Worm (Caenorhabditis elegans) whole organism, mixed stage, embryonic: Measurements from ENCODE around the gene srz-82.

Source experiments
- M03D4.4 ChIP-seq: sonication (generic microtip); optimal IDR thresholded peaks from 2 replicates; lab custom pipeline; 2017; ENCODE audit warnings: mild to moderate bottlenecking, missing genetic modification characterization, missing compliant biosample characterization
- bed-3 ChIP-seq: fragments of 200-800 bp; sonication (Bioruptor generic); optimal IDR thresholded peaks from 3 replicates; lab custom pipeline; 2018; ENCODE audit warnings: mild to moderate bottlenecking, missing genetic modification characterization, moderate library complexity, missing compliant biosample characterization
- blmp-1 ChIP-seq: fragments of 150-350 bp; optimal IDR thresholded peaks from 2 replicates; lab custom pipeline; 2014; ENCODE audit warnings: missing biosample characterization, missing genetic modification characterization
- ceh-39 ChIP-seq: fragments of 150-350 bp; optimal IDR thresholded peaks from 2 replicates; lab custom pipeline; 2014; ENCODE audit warnings: missing biosample characterization, missing genetic modification characterization
- ceh-43 ChIP-seq: fragments of 200-800 bp; sonication (Bioruptor generic); optimal IDR thresholded peaks from 2 replicates; lab custom pipeline; 2018; ENCODE audit warnings: mild to moderate bottlenecking, missing genetic modification characterization, moderate library complexity, missing compliant biosample characterization
- ceh-83 ChIP-seq: fragments of 200-800 bp; sonication (Bioruptor generic); optimal IDR thresholded peaks from 2 replicates; lab custom pipeline; 2018; ENCODE audit warnings: mild to moderate bottlenecking, missing genetic modification characterization, missing compliant biosample characterization
- cnd-1 ChIP-seq: fragments of 200-800 bp; sonication (Bioruptor generic); optimal IDR thresholded peaks from 2 replicates; lab custom pipeline; 2018; ENCODE audit warnings: mild to moderate bottlenecking, missing genetic modification characterization, missing compliant biosample characterization
- elt-1 ChIP-seq: sonication (generic microtip); optimal IDR thresholded peaks from 2 replicates; lab custom pipeline; 2017; ENCODE audit warnings: missing genetic modification characterization, mild to moderate bottlenecking, missing compliant biosample characterization, antibody characterized with exemption, moderate library complexity, borderline replicate concordance; ENCODE audit not compliant: insufficient read depth
- elt-3 ChIP-seq: fragments of 150-350 bp; optimal IDR thresholded peaks from 2 replicates; lab custom pipeline; 2014; ENCODE audit warnings: missing biosample characterization, missing genetic modification characterization
- flh-1 ChIP-seq: fragments of 200-800 bp; sonication (Bioruptor generic); optimal IDR thresholded peaks from 2 replicates; lab custom pipeline; 2018; ENCODE audit warnings: mild to moderate bottlenecking, missing genetic modification characterization, moderate library complexity, missing compliant biosample characterization
- ham-2 ChIP-seq: fragments of 200-800 bp; sonication (Bioruptor generic); optimal IDR thresholded peaks from 2 replicates; lab custom pipeline; 2018; ENCODE audit warnings: mild to moderate bottlenecking, missing genetic modification characterization, missing compliant biosample characterization
- lin-32 ChIP-seq: fragments of 200-800 bp; sonication (Bioruptor generic); optimal IDR thresholded peaks from 2 replicates; lab custom pipeline; 2018; ENCODE audit warnings: mild to moderate bottlenecking, missing genetic modification characterization, missing compliant biosample characterization
- lsy-2 ChIP-seq: fragments of 150-350 bp; optimal IDR thresholded peaks from 2 replicates; lab custom pipeline; 2014; ENCODE audit warnings: missing biosample characterization, missing genetic modification characterization
- mab-5 ChIP-seq: fragments of 150-350 bp; optimal IDR thresholded peaks from 2 replicates; lab custom pipeline; 2014; ENCODE audit warnings: missing biosample characterization, missing genetic modification characterization
- mep-1 ChIP-seq: fragments of 150-350 bp; optimal IDR thresholded peaks from 2 replicates; lab custom pipeline; 2017; ENCODE audit warnings: missing biosample characterization, missing genetic modification reagents, missing genetic modification characterization, inconsistent platforms
- mls-2 ChIP-seq: sonication (generic microtip); optimal IDR thresholded peaks from 2 replicates; lab custom pipeline; 2016; ENCODE audit warnings: mild to moderate bottlenecking, missing genetic modification characterization, moderate library complexity, missing compliant biosample characterization
- nhr-12 ChIP-seq: fragments of 150-350 bp; optimal IDR thresholded peaks from 2 replicates; lab custom pipeline; 2014; ENCODE audit warnings: missing biosample characterization, missing genetic modification characterization
- nhr-2 ChIP-seq: fragments of 150-350 bp; optimal IDR thresholded peaks from 2 replicates; lab custom pipeline; 2014; ENCODE audit warnings: missing biosample characterization, missing genetic modification characterization
- nhr-237 ChIP-seq: fragments of 150-350 bp; optimal IDR thresholded peaks from 2 replicates; lab custom pipeline; 2014; ENCODE audit warnings: missing biosample characterization, missing genetic modification characterization
- nhr-28 ChIP-seq: fragments of 150-350 bp; optimal IDR thresholded peaks from 2 replicates; lab custom pipeline; 2014; ENCODE audit warnings: missing biosample characterization, missing genetic modification characterization
- nhr-76 ChIP-seq: sonication (generic microtip); optimal IDR thresholded peaks from 2 replicates; lab custom pipeline; 2017; ENCODE audit warnings: missing biosample characterization, missing genetic modification characterization
- pha-4 ChIP-seq: fragments of 150-350 bp; optimal IDR thresholded peaks from 2 replicates; lab custom pipeline; 2018; ENCODE audit warnings: missing biosample characterization, missing genetic modification reagents, missing genetic modification characterization
- sem-2 ChIP-seq: fragments of 200-800 bp; sonication (Bioruptor generic); optimal IDR thresholded peaks from 2 replicates; lab custom pipeline; 2018; ENCODE audit warnings: mild to moderate bottlenecking, missing genetic modification characterization, missing compliant biosample characterization
- tbx-8 ChIP-seq: fragments of 200-800 bp; sonication (Bioruptor generic); optimal IDR thresholded peaks from 2 replicates; lab custom pipeline; 2018; ENCODE audit warnings: mild to moderate bottlenecking, missing genetic modification characterization, moderate library complexity, missing compliant biosample characterization
- unc-120 ChIP-seq: sonication (generic microtip); optimal IDR thresholded peaks from 2 replicates; lab custom pipeline; 2017; ENCODE audit warnings: missing genetic modification characterization, missing compliant biosample characterization; ENCODE audit not compliant: poor library complexity, severe bottlenecking
- unc-39 ChIP-seq: fragments of 150-350 bp; optimal IDR thresholded peaks from 2 replicates; lab custom pipeline; 2014; ENCODE audit warnings: missing biosample characterization, missing genetic modification characterization
- unc-62 ChIP-seq: fragments of 150-350 bp; optimal IDR thresholded peaks from 2 replicates; lab custom pipeline; 2014; ENCODE audit warnings: missing biosample characterization, missing genetic modification reagents, missing genetic modification characterization
- zip-8 ChIP-seq: fragments of 150-350 bp; optimal IDR thresholded peaks from 2 replicates; lab custom pipeline; 2014; ENCODE audit warnings: missing biosample characterization, missing genetic modification characterization
- ztf-11 ChIP-seq: fragments of 150-350 bp; optimal IDR thresholded peaks from 2 replicates; lab custom pipeline; 2014; ENCODE audit warnings: missing biosample characterization, missing genetic modification characterization

The srz-82 gene

DNA sequence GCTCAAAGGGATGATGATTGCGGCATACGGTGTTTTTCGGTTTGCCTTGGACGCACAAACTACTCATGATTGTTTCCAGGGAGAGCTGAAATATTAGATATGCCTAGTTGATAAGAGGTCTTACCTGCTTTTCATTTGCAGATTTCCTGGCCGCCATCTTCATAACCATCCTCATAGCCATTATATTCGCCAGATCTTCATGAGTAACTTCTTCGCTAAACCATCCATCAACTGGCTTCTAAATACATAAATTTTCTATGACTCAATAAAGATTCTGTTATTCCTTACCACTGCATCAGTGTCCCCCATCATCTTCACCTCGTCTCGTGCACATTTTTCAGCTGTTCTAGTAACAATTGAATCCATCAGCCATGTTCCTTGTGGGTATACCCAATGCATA, 40.2 kb upstream of the srz-82 start:
- TF ChIP-seq flh-1 (GFP tag; lab: Kevin White, UChicago), result no peak
- no peak for TF ChIP-seq blmp-1 (tag; lab: Kevin White, UChicago)
- no peak for TF ChIP-seq lsy-2 (tag; lab: Kevin White, UChicago)
- TF ChIP-seq nhr-12, result no peak
- TF ChIP-seq mab-5 (tag; lab: Kevin White, UChicago), result no peak
- TF ChIP-seq ceh-83 (GFP tag; lab: Kevin White, UChicago), result no peak
- TF ChIP-seq ceh-39, result no peak
- TF ChIP-seq, all 35 proteins: peak for 0

- TF ChIP-seq nhr-76 (tag; lab: Kevin White, UChicago), result no peak
- TF ChIP-seq elt-1, result no peak
- no peak for TF ChIP-seq ztf-11 (tag; lab: Kevin White, UChicago)
- TF ChIP-seq ham-2 (GFP tag; lab: Kevin White, UChicago), result no peak
- no peak for TF ChIP-seq flh-1 (GFP tag; lab: Kevin White, UChicago)
- no peak for TF ChIP-seq bed-3 (GFP tag; lab: Kevin White, UChicago)
- TF ChIP-seq mab-5 (tag; lab: Kevin White, UChicago), result no peak
- no peak for TF ChIP-seq ceh-39
- no peak for TF ChIP-seq mep-1 (tag; lab: Kevin White, UChicago)
- TF ChIP-seq elt-3 (tag; lab: Kevin White, UChicago), result no peak
- TF ChIP-seq pha-4 (tag; lab: Kevin White, UChicago), result no peak
- TF ChIP-seq ceh-83 (GFP tag; lab: Kevin White, UChicago), result no peak
- TF ChIP-seq unc-120 (tag; lab: Kevin White, UChicago), result no peak
- TF ChIP-seq cnd-1 (tag; lab: Kevin White, UChicago), result no peak
- no peak for TF ChIP-seq lin-32 (GFP tag; lab: Kevin White, UChicago)
- no peak for TF ChIP-seq nhr-2 (tag; lab: Kevin White, UChicago)
- TF ChIP-seq zip-8 (tag; lab: Kevin White, UChicago), result no peak
- TF ChIP-seq unc-62, result no peak
- no peak for TF ChIP-seq nhr-12
Measured at ce11 chrIV:3444101-3444500, 38.6 kb upstream of the srz-82 start, which contains the start of gene F09D12.2. Gene F09D12.2 (minus strand): TSS chrIV:3444201.

DNA sequence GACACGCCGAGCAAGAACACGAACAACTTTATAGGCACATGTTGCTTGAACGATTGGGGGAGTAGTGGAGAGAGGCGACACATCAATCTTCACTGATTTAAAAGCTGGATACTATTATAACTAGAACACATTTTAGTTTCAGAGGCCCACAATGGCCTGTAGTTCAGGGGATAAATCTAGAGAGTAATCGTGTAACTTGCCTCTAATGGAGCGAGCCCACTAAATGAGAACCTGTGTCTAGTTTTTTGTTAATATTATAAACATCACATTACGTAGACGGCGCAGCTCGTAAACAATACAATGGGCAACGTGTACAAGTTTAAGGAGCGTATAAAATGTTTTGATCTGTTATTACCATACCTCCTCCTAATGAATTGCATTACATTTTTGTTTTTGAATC, 38.1 kb upstream of the srz-82 start, which contains the start of gene F58E2.5:
Gene F58E2.5, plus strand, starts transcription at position 301 of the 400 bp plus-strand sequence.
- TF ChIP-seq nhr-28 (tag; lab: Kevin White, UChicago) (no peak), mep-1 (tag; lab: Kevin White, UChicago) (no peak), mls-2 (tag; lab: Kevin White, UChicago) (no peak), ceh-83 (GFP tag; lab: Kevin White, UChicago) (no peak), ham-2 (GFP tag; lab: Kevin White, UChicago) (no peak), pha-4 (tag; lab: Kevin White, UChicago) (no peak), ceh-43 (no peak), elt-1 (no peak), sem-2 (GFP tag; lab: Kevin White, UChicago) (no peak), nhr-76 (tag; lab: Kevin White, UChicago) (no peak), unc-62 (no peak)
- TF ChIP-seq, all 35 proteins: peak for 0

DNA sequence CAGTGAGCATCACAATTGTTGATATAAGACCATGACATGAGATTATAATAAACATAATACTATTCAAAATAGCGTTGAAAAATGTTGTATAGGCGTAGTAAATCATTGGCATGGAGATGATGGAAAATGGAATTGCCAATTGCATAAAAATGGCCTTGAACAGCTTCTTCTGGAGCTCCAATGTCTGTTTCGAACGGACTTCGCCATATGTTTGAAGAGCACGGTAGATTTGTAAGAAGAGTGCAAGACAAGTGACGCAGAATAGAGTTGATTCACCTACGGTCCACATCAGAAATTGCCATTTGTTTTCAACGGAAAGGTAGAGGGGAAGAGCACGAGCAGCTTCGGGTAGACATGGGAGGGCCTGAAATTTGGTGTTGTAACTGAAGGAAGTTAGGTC, 35.3 kb upstream of the srz-82 start:
- TF ChIP-seq ztf-11 (tag; lab: Kevin White, UChicago), result no peak
- no peak for TF ChIP-seq ceh-39
- TF ChIP-seq ceh-43, result no peak
- no peak for TF ChIP-seq lsy-2 (tag; lab: Kevin White, UChicago)
- no peak for TF ChIP-seq zip-8 (tag; lab: Kevin White, UChicago)
- no peak for TF ChIP-seq bed-3 (GFP tag; lab: Kevin White, UChicago)
- no peak for TF ChIP-seq nhr-28 (tag; lab: Kevin White, UChicago)
- no peak for TF ChIP-seq sem-2 (GFP tag; lab: Kevin White, UChicago)
- no peak for TF ChIP-seq nhr-237 (tag; lab: Kevin White, UChicago)
- TF ChIP-seq nhr-2 (tag; lab: Kevin White, UChicago), result no peak
- TF ChIP-seq mep-1 (tag; lab: Kevin White, UChicago), result no peak
- no peak for TF ChIP-seq mls-2 (tag; lab: Kevin White, UChicago)
- no peak for TF ChIP-seq unc-62

- no peak for TF ChIP-seq elt-1
- no peak for TF ChIP-seq ztf-11 (tag; lab: Kevin White, UChicago)
- no peak for TF ChIP-seq tbx-8 (GFP tag; lab: Kevin White, UChicago)
Measured at ce11 chrIV:3452516-3452915, 30.2 kb upstream of the srz-82 start.

- TF ChIP-seq M03D4.4 (tag; lab: Kevin White, UChicago), result no peak
- TF ChIP-seq unc-39 (tag; lab: Kevin White, UChicago), result no peak
- TF ChIP-seq lsy-2 (tag; lab: Kevin White, UChicago), result no peak
- TF ChIP-seq elt-3 (tag; lab: Kevin White, UChicago), result no peak
Measured at ce11 chrIV:3453346-3453745, 29.3 kb upstream of the srz-82 start, which contains the start of gene srz-23. Gene srz-23 (plus strand): TSS chrIV:3453608.
